Fruit fly (Drosophila melanogaster) whole organism, embryonic: Measurements from ENCODE around the gene CG6398.
A peak's percentile ranks its signal among the peaks of the same experiment; 100 is the strongest.

ENCODE experiments used
- Aef1 ChIP-seq: fragments of 200-800 bp; sonication (Bioruptor generic); IDR thresholded peaks from 3 replicates; pipeline ENCODE4 v1.3.6; 2022; ENCODE audit warnings: missing biosample characterization, missing genetic modification characterization
- Asciz ChIP-seq: fragments of 200-800 bp; sonication (Bioruptor generic); optimal IDR thresholded peaks from 2 replicates; lab custom pipeline; 2017; ENCODE audit warnings: missing biosample characterization, mild to moderate bottlenecking, missing genetic modification characterization, missing genetic modification reagents
- Bgb ChIP-seq: fragments of 200-800 bp; sonication (Bioruptor generic); IDR thresholded peaks from 2 replicates; pipeline ENCODE4 v1.3.6; 2022; ENCODE audit warnings: missing biosample characterization, missing genetic modification characterization; ENCODE audit not compliant: partially characterized antibody
- Blimp-1 ChIP-seq: fragments of 200-800 bp; sonication (Bioruptor generic); optimal IDR thresholded peaks from 3 replicates; lab custom pipeline; 2018; ENCODE audit warnings: missing biosample characterization, missing genetic modification characterization, mild to moderate bottlenecking, moderate library complexity, missing genetic modification reagents
- C15 ChIP-seq: fragments of 200-800 bp; sonication (Bioruptor generic); IDR thresholded peaks from 3 replicates; pipeline ENCODE4 v1.3.6; 2022; ENCODE audit warnings: missing biosample characterization, missing genetic modification characterization
- CG10959 ChIP-seq: fragments of 200-800 bp; sonication (Bioruptor generic); IDR thresholded peaks from 2 replicates; pipeline ENCODE4 v1.3.6; 2022; ENCODE audit warnings: missing biosample characterization, missing genetic modification characterization
- CG11398 ChIP-seq: fragments of 200-800 bp; sonication (Bioruptor generic); optimal IDR thresholded peaks from 2 replicates; lab custom pipeline; 2016; ENCODE audit warnings: missing biosample characterization, missing genetic modification characterization
- CG11504 ChIP-seq: fragments of 200-800 bp; sonication (Bioruptor generic); optimal IDR thresholded peaks from 3 replicates; lab custom pipeline; 2019; ENCODE audit warnings: missing biosample characterization, mild to moderate bottlenecking, missing genetic modification characterization, moderate library complexity
- CG14860 ChIP-seq: fragments of 200-800 bp; sonication (Bioruptor generic); IDR thresholded peaks from 3 replicates; pipeline ENCODE4 v1.3.6; 2022; ENCODE audit warnings: missing biosample characterization, missing genetic modification characterization; ENCODE audit not compliant: partially characterized antibody
- CG14965 ChIP-seq: fragments of 200-800 bp; sonication (Bioruptor generic); optimal IDR thresholded peaks from 2 replicates; lab custom pipeline; 2016; ENCODE audit warnings: missing biosample characterization, missing genetic modification characterization, borderline replicate concordance
- CG17359 ChIP-seq: fragments of 200-800 bp; sonication (Bioruptor generic); optimal IDR thresholded peaks from 3 replicates; lab custom pipeline; 2018; ENCODE audit warnings: missing biosample characterization, mild to moderate bottlenecking, missing genetic modification characterization, moderate library complexity
- CG32772 ChIP-seq: fragments of 200-800 bp; sonication (Bioruptor generic); IDR thresholded peaks from 2 replicates; pipeline ENCODE4 v1.3.6; 2022; ENCODE audit warnings: missing biosample characterization, missing genetic modification characterization
- CG34376 ChIP-seq: fragments of 200-800 bp; sonication (Bioruptor generic); optimal IDR thresholded peaks from 2 replicates; lab custom pipeline; 2018; ENCODE audit warnings: missing biosample characterization, mild to moderate bottlenecking, missing genetic modification characterization
- CG4360 ChIP-seq: fragments of 200-800 bp; sonication (Bioruptor generic); IDR thresholded peaks from 2 replicates; pipeline ENCODE4 v1.3.6; 2022; ENCODE audit warnings: missing biosample characterization, missing genetic modification characterization
- CG4617 ChIP-seq: fragments of 200-800 bp; sonication (Bioruptor generic); optimal IDR thresholded peaks from 3 replicates; lab custom pipeline; 2016; ENCODE audit warnings: missing biosample characterization, missing genetic modification characterization, borderline replicate concordance
- CG8290 ChIP-seq, 3 experiments: fragments of 200-800 bp; sonication (Bioruptor generic); optimal IDR thresholded peaks; 2 replicates each; lab custom pipeline; 2016 to 2019; ENCODE audit warnings: missing biosample characterization in 3 of 3, missing genetic modification characterization in 3 of 3, mild to moderate bottlenecking in 2 of 3, moderate library complexity in 1 of 3
- CG8388 ChIP-seq: fragments of 200-800 bp; sonication (Bioruptor generic); optimal IDR thresholded peaks from 2 replicates; lab custom pipeline; 2019; ENCODE audit warnings: missing biosample characterization, mild to moderate bottlenecking, missing genetic modification characterization, moderate library complexity
- CG9215 ChIP-seq: fragments of 200-800 bp; sonication (Bioruptor generic); IDR thresholded peaks from 2 replicates; pipeline ENCODE4 v1.3.6; 2022; ENCODE audit warnings: missing biosample characterization, missing genetic modification characterization
- CG9727 ChIP-seq: fragments of 200-800 bp; sonication (Bioruptor generic); optimal IDR thresholded peaks from 3 replicates; lab custom pipeline; 2017; ENCODE audit warnings: missing biosample characterization, mild to moderate bottlenecking, missing genetic modification characterization
- CG9876 ChIP-seq: fragments of 200-800 bp; sonication (Bioruptor generic); optimal IDR thresholded peaks from 2 replicates; lab custom pipeline; 2016; ENCODE audit warnings: missing biosample characterization, missing genetic modification characterization
- CTCF ChIP-seq: fragments of 200-800 bp; sonication (Bioruptor generic); optimal IDR thresholded peaks from 2 replicates; lab custom pipeline; 2017; ENCODE audit warnings: missing biosample characterization, mild to moderate bottlenecking, missing genetic modification characterization, moderate library complexity
- D19B ChIP-seq: fragments of 200-800 bp; sonication (Bioruptor generic); optimal IDR thresholded peaks from 2 replicates; lab custom pipeline; 2017; ENCODE audit warnings: missing biosample characterization, mild to moderate bottlenecking, missing genetic modification characterization
- Dip2 ChIP-seq: fragments of 200-800 bp; sonication (Bioruptor generic); IDR thresholded peaks from 2 replicates; pipeline ENCODE4 v1.3.6; 2022; ENCODE audit warnings: missing biosample characterization, missing genetic modification characterization
- Drgx ChIP-seq: fragments of 200-800 bp; sonication (Bioruptor generic); IDR thresholded peaks from 2 replicates; pipeline ENCODE4 v1.3.6; 2022; ENCODE audit warnings: missing biosample characterization, missing genetic modification characterization
- E2f1 ChIP-seq: fragments of 200-800 bp; sonication (Bioruptor generic); IDR thresholded peaks from 2 replicates; pipeline ENCODE4 v1.3.6; 2022; ENCODE audit warnings: missing biosample characterization, missing genetic modification characterization
- Eip74EF ChIP-seq, 2 experiments: fragments of 200-800 bp in 1 of 2; fragments of >200 bp in 1 of 2; sonication (Bioruptor generic) in 1 of 2; optimal IDR thresholded peaks; 2 replicates each; lab custom pipeline; 2017 to 2019; ENCODE audit warnings: missing biosample characterization in 2 of 2, missing genetic modification characterization in 2 of 2, mild to moderate bottlenecking in 1 of 2, moderate library complexity in 1 of 2
- HLH3B ChIP-seq: fragments of 200-800 bp; sonication (Bioruptor generic); IDR thresholded peaks from 2 replicates; pipeline ENCODE4 v1.3.6; 2022; ENCODE audit warnings: missing biosample characterization, missing genetic modification characterization
- Kr ChIP-seq: fragments of 200-800 bp; sonication (Bioruptor generic); optimal IDR thresholded peaks from 2 replicates; lab custom pipeline; 2017; ENCODE audit warnings: missing biosample characterization, mild to moderate bottlenecking, missing genetic modification characterization
- Lim3 ChIP-seq: fragments of 200-800 bp; sonication (Bioruptor generic); IDR thresholded peaks from 2 replicates; pipeline ENCODE4 v1.3.6; 2022; ENCODE audit warnings: missing biosample characterization, missing genetic modification characterization
- MESR4 ChIP-seq: fragments of 200-800 bp; sonication (Bioruptor generic); optimal IDR thresholded peaks from 2 replicates; lab custom pipeline; 2018; ENCODE audit warnings: missing biosample characterization, mild to moderate bottlenecking, missing genetic modification characterization, moderate library complexity
- YL-1 ChIP-seq: fragments of 200-800 bp; sonication (Bioruptor generic); optimal IDR thresholded peaks from 3 replicates; lab custom pipeline; 2017; ENCODE audit warnings: missing biosample characterization, mild to moderate bottlenecking, missing genetic modification characterization
- ase ChIP-seq: fragments of 200-800 bp; sonication (Bioruptor generic); IDR thresholded peaks from 3 replicates; pipeline ENCODE4 v1.3.6; 2022; ENCODE audit warnings: missing biosample characterization, missing genetic modification characterization
- ash1 ChIP-seq: fragments of 200-800 bp; sonication (Bioruptor generic); optimal IDR thresholded peaks from 2 replicates; lab custom pipeline; 2018; ENCODE audit warnings: missing biosample characterization, mild to moderate bottlenecking, missing genetic modification characterization
- az2 ChIP-seq: fragments of 200-800 bp; sonication (Bioruptor generic); optimal IDR thresholded peaks from 3 replicates; lab custom pipeline; 2016; ENCODE audit warnings: missing biosample characterization, missing genetic modification characterization
- bsh ChIP-seq, 2 experiments: fragments of 200-800 bp; sonication (Bioruptor generic); optimal IDR thresholded peaks; 2 replicates each; lab custom pipeline; 2017 to 2018; ENCODE audit warnings: mild to moderate bottlenecking in 2 of 2, missing biosample characterization in 2 of 2, missing genetic modification characterization in 2 of 2, moderate library complexity in 1 of 2
- dmrt99B ChIP-seq: fragments of 200-800 bp; sonication (Bioruptor generic); optimal IDR thresholded peaks from 2 replicates; lab custom pipeline; 2018; ENCODE audit warnings: missing biosample characterization, mild to moderate bottlenecking, missing genetic modification characterization, moderate library complexity
- fd102C ChIP-seq: fragments of 200-800 bp; sonication (Bioruptor generic); optimal IDR thresholded peaks from 2 replicates; lab custom pipeline; 2018; ENCODE audit warnings: missing biosample characterization, mild to moderate bottlenecking, missing genetic modification characterization, moderate library complexity
- fd96Cb ChIP-seq: fragments of 200-800 bp; sonication (Bioruptor generic); optimal IDR thresholded peaks from 2 replicates; lab custom pipeline; 2018; ENCODE audit warnings: missing biosample characterization, mild to moderate bottlenecking, missing genetic modification characterization, moderate library complexity
- gsb-n ChIP-seq: fragments of 200-800 bp; sonication (Bioruptor generic); optimal IDR thresholded peaks from 3 replicates; lab custom pipeline; 2018; ENCODE audit warnings: missing biosample characterization, mild to moderate bottlenecking, missing genetic modification characterization
- peb ChIP-seq: fragments of 200-800 bp; sonication (Bioruptor generic); IDR thresholded peaks from 2 replicates; pipeline ENCODE4 v1.3.6; 2022; ENCODE audit warnings: missing biosample characterization, missing genetic modification characterization
- pita ChIP-seq: fragments of 200-800 bp; sonication (Bioruptor generic); optimal IDR thresholded peaks from 2 replicates; lab custom pipeline; 2017; ENCODE audit warnings: missing biosample characterization, mild to moderate bottlenecking, missing genetic modification characterization
- pnt ChIP-seq: fragments of 200-800 bp; sonication (Bioruptor generic); optimal IDR thresholded peaks from 3 replicates; lab custom pipeline; 2016; ENCODE audit warnings: missing biosample characterization, missing genetic modification characterization
- stwl ChIP-seq: fragments of 200-800 bp; sonication (Bioruptor generic); optimal IDR thresholded peaks from 3 replicates; lab custom pipeline; 2018; ENCODE audit warnings: missing biosample characterization, mild to moderate bottlenecking, missing genetic modification characterization, moderate library complexity
- tna ChIP-seq: fragments of 200-800 bp; sonication (Bioruptor generic); IDR thresholded peaks from 2 replicates; pipeline ENCODE4 v1.3.6; 2022; ENCODE audit warnings: missing biosample characterization, missing genetic modification characterization; ENCODE audit not compliant: partially characterized antibody
- wdn ChIP-seq: fragments of 200-800 bp; sonication (Bioruptor generic); IDR thresholded peaks from 2 replicates; pipeline ENCODE4 v1.3.6; 2022; ENCODE audit warnings: missing biosample characterization, missing genetic modification characterization
- wek ChIP-seq: fragments of 200-800 bp; sonication (Bioruptor generic); optimal IDR thresholded peaks from 3 replicates; lab custom pipeline; 2018; ENCODE audit warnings: missing biosample characterization, mild to moderate bottlenecking, missing genetic modification characterization, moderate library complexity
- zen ChIP-seq: fragments of 200-800 bp; sonication (Bioruptor generic); optimal IDR thresholded peaks from 3 replicates; lab custom pipeline; 2018; ENCODE audit warnings: missing biosample characterization, mild to moderate bottlenecking, missing genetic modification characterization, moderate library complexity

The CG6398 gene

DNA sequence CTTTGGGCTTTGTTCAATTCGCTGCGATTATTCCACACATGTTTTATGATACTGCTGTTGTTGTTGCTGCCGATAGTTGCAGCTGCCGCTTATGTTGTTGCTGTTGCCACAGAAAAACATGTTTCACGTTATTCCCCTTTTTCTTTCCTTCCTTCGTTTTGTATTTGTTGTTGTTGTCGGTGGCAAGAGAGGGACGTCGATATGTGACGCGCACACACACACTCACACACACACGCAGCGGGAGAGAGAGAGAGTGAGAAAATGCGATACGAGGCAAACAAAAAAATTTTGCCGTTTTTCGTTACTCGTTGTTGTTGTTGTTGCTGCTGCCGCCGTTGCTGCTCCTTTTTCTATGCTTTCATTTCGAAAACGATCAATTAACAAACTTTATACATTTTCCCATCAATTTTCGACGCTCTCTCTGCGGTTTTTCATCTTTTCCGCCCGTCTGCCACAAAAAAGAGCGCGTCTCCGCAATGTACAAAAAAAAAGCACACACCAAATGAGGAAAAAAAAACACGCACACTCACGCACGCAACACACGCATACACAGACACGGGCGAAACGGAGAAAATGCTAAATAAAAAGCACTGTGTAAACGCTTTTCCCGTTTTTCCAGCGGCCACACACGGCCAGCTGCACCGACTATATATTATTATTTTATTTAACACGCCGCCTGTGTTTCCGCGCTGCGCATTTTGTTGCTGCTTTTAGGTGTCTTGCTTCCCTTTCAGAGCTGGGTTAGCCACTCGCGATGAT is 56.0 kb downstream of the CG6398 start (continued):
- TF ChIP-seq CG32772 (GFP tag; lab: Robert Waterston, UW), result 0 out of 2 replicates have a peak, but pooled peaks have one; percentile 36
- TF ChIP-seq C15, result no peak
- TF ChIP-seq Aef1, result peak; percentile 10; the same call in 1 of the 3 replicates
- TF ChIP-seq Drgx (GFP tag; lab: Robert Waterston, UW), result peak; percentile 67
- no peak for TF ChIP-seq E2f1 (GFP tag; lab: Robert Waterston, UW)
- TF ChIP-seq fd96Cb (tag; lab: Kevin White, UChicago), result no peak
- TF ChIP-seq fd102C (GFP tag; lab: Kevin White, UChicago), result no peak
- TF ChIP-seq YL-1 (GFP tag; lab: Kevin White, UChicago), result peak; percentile 47
- TF ChIP-seq ash1, result no peak
- TF ChIP-seq az2 (GFP tag; lab: Kevin White, UChicago), result no peak
- TF ChIP-seq MESR4 (GFP tag; lab: Kevin White, UChicago), result peak; percentile 73
- TF ChIP-seq bsh (GFP tag; optimal IDR thresholded peaks at IDR 0.05; lab: Kevin White, UChicago), result peak in 1 of 2 experiments; percentile 81

dm6 chrX:17887208-17887627 is 56.6 kb downstream of the CG6398 start, which contains the start of gene mnb:
Gene mnb, minus strand, starts transcription at chrX:17887222.
- TF ChIP-seq CG17359 (tag; lab: Kevin White, UChicago), result no peak
- no peak for TF ChIP-seq wdn
- no peak for TF ChIP-seq CG8388 (GFP tag; lab: Kevin White, UChicago)
- TF ChIP-seq D19B, result no peak
- TF ChIP-seq CG4617, result no peak
- TF ChIP-seq CG9727 (GFP tag; lab: Kevin White, UChicago), result no peak
- TF ChIP-seq C15, result no peak
- no peak for TF ChIP-seq Lim3
- no peak for TF ChIP-seq CG34376 (GFP tag; lab: Kevin White, UChicago)
- TF ChIP-seq CG10959, result no peak
- TF ChIP-seq CG14860 (GFP tag; lab: Robert Waterston, UW), result peak; percentile 99
- peak; percentile 98 for TF ChIP-seq tna
- no peak for TF ChIP-seq ase (GFP tag; lab: Robert Waterston, UW)
- peak; percentile 37 for TF ChIP-seq stwl
- TF ChIP-seq CG11504 (tag; lab: Kevin White, UChicago), result peak; percentile 17
- TF ChIP-seq CG8290 (GFP tag; optimal IDR thresholded peaks at IDR 0.05; lab: Kevin White, UChicago), result peak; percentile 10
- peak in 1 of 2 experiments; percentile 5 for TF ChIP-seq CG8290 (tag; optimal IDR thresholded peaks at IDR 0.05; lab: Kevin White, UChicago)
- TF ChIP-seq dmrt99B, result no peak
- TF ChIP-seq Dip2, result no peak
- peak; percentile 38; the same call in 1 of the 2 replicates for TF ChIP-seq CG9215 (GFP tag; lab: Robert Waterston, UW)
- TF ChIP-seq Bgb, result peak; percentile 97
- TF ChIP-seq CTCF, result peak; percentile 51
- peak; percentile 4 for TF ChIP-seq zen (tag; lab: Kevin White, UChicago)
- no peak for TF ChIP-seq Kr (GFP tag; lab: Kevin White, UChicago)
- TF ChIP-seq CG4360 (GFP tag; lab: Robert Waterston, UW), result no peak
- TF ChIP-seq pita (GFP tag; lab: Kevin White, UChicago), result peak; percentile 88
- no peak for TF ChIP-seq Eip74EF (GFP tag; optimal IDR thresholded peaks at IDR 0.05; lab: Kevin White, UChicago)
- TF ChIP-seq Asciz (GFP tag; lab: Kevin White, UChicago), result no peak
- no peak for TF ChIP-seq HLH3B (GFP tag; lab: Robert Waterston, UW)
- no peak for TF ChIP-seq Blimp-1
- TF ChIP-seq bsh (GFP tag; optimal IDR thresholded peaks at IDR 0.05; lab: Kevin White, UChicago), result no peak
- no peak for TF ChIP-seq CG11398
- TF ChIP-seq CG14965, result no peak
- TF ChIP-seq peb (GFP tag; lab: Robert Waterston, UW), result no peak
- no peak for TF ChIP-seq pnt
- no peak for TF ChIP-seq wek (GFP tag; lab: Kevin White, UChicago)
- no peak for TF ChIP-seq CG9876
- TF ChIP-seq gsb-n (tag; lab: Kevin White, UChicago), result no peak
